Fruit fly (Drosophila melanogaster) whole organism, wandering third instar larva: ENCODE results near the gene sals.

Experiments used
- Abd-B ChIP-seq: fragments of >200 bp; optimal IDR thresholded peaks from 2 replicates; lab custom pipeline; 2017; ENCODE audit warnings: missing biosample characterization, missing genetic modification characterization
- CG9705 ChIP-seq: fragments of 200-800 bp; sonication (Bioruptor generic); optimal IDR thresholded peaks from 2 replicates; lab custom pipeline; 2018; ENCODE audit warnings: missing biosample characterization, mild to moderate bottlenecking, missing genetic modification characterization
- CrebA ChIP-seq: fragments of 200-800 bp; sonication (Bioruptor generic); optimal IDR thresholded peaks from 2 replicates; lab custom pipeline; 2016; ENCODE audit warnings: missing biosample characterization, mild to moderate bottlenecking, missing genetic modification characterization, borderline replicate concordance
- Dfd ChIP-seq: fragments of >200 bp; optimal IDR thresholded peaks from 2 replicates; lab custom pipeline; 2017; ENCODE audit warnings: missing biosample characterization, missing genetic modification characterization
- Dif ChIP-seq: fragments of 200-275, 200-300 bp; sonication (Bioruptor generic); optimal IDR thresholded peaks from 2 replicates; lab custom pipeline; 2018; ENCODE audit warnings: missing biosample characterization, missing genetic modification characterization; ENCODE audit not compliant: partially characterized antibody
- GATAd ChIP-seq: sonication (Bioruptor generic); optimal IDR thresholded peaks from 2 replicates; lab custom pipeline; 2016; ENCODE audit warnings: missing biosample characterization, missing genetic modification characterization
- HLH106 ChIP-seq: fragments of 200-800 bp; optimal IDR thresholded peaks from 3 replicates; lab custom pipeline; 2019; ENCODE audit warnings: missing biosample characterization, mild to moderate bottlenecking, missing genetic modification characterization, moderate library complexity
- Hnf4 ChIP-seq: fragments of 200-800 bp; sonication (Bioruptor generic); optimal IDR thresholded peaks from 2 replicates; lab custom pipeline; 2016; ENCODE audit warnings: missing biosample characterization, mild to moderate bottlenecking, missing genetic modification characterization
- Hr78 ChIP-seq: fragments of >200 bp; optimal IDR thresholded peaks from 2 replicates; lab custom pipeline; 2017; ENCODE audit warnings: missing biosample characterization, missing genetic modification characterization
- Hr83 ChIP-seq: fragments of 200-300 bp; sonication (Bioruptor generic); optimal IDR thresholded peaks from 2 replicates; lab custom pipeline; 2016; ENCODE audit warnings: missing biosample characterization, mild to moderate bottlenecking, missing genetic modification characterization, moderate library complexity; ENCODE audit not compliant: poor library complexity, severe bottlenecking
- Jra ChIP-seq: sonication (Bioruptor generic); optimal IDR thresholded peaks from 2 replicates; lab custom pipeline; 2016; ENCODE audit warnings: missing biosample characterization, missing genetic modification characterization
- Mio ChIP-seq: sonication (Bioruptor generic); optimal IDR thresholded peaks from 2 replicates; lab custom pipeline; 2016; ENCODE audit warnings: missing biosample characterization, missing genetic modification characterization
- Myc ChIP-seq: fragments of >200 bp; optimal IDR thresholded peaks from 2 replicates; lab custom pipeline; 2017
- N ChIP-seq: fragments of >200 bp; optimal IDR thresholded peaks from 2 replicates; lab custom pipeline; 2018; ENCODE audit warnings: missing biosample characterization, missing external identifiers, missing genetic modification characterization
- OdsH ChIP-seq: fragments of 200-800 bp; sonication (Bioruptor generic); optimal IDR thresholded peaks from 2 replicates; lab custom pipeline; 2016; ENCODE audit warnings: missing biosample characterization, mild to moderate bottlenecking, missing genetic modification characterization
- Rel ChIP-seq, 2 experiments: fragments of 200-800 bp; sonication (Bioruptor generic) in 1 of 2; optimal IDR thresholded peaks; 2 replicates in 1 of 2; 3 replicates in 1 of 2; lab custom pipeline; 2016 to 2019; ENCODE audit warnings: mild to moderate bottlenecking in 2 of 2, missing biosample characterization in 2 of 2, missing genetic modification characterization in 2 of 2, moderate library complexity in 1 of 2
- Sp1 ChIP-seq: fragments of 200-800 bp; sonication (Bioruptor generic); optimal IDR thresholded peaks from 3 replicates; lab custom pipeline; 2019; ENCODE audit warnings: missing biosample characterization, mild to moderate bottlenecking, missing genetic modification characterization, moderate library complexity
- Vsx2 ChIP-seq: fragments of 200-300, 225-300 bp; sonication (Bioruptor generic); optimal IDR thresholded peaks from 2 replicates; lab custom pipeline; 2018; ENCODE audit warnings: missing biosample characterization, missing genetic modification characterization; ENCODE audit not compliant: partially characterized antibody
- brk ChIP-seq: fragments of 200-800 bp; sonication (Bioruptor generic); optimal IDR thresholded peaks from 2 replicates; lab custom pipeline; 2016; ENCODE audit warnings: missing biosample characterization, mild to moderate bottlenecking, missing genetic modification characterization
- dl ChIP-seq, 2 experiments: fragments of 175-275, 200-275 bp in 1 of 2; fragments of 200-275 bp in 1 of 2; sonication (Bioruptor generic); optimal IDR thresholded peaks; lab custom pipeline; 2018; ENCODE audit warnings: mild to moderate bottlenecking in 2 of 2, missing biosample characterization in 2 of 2, missing genetic modification characterization in 2 of 2, moderate library complexity in 2 of 2; ENCODE audit not compliant: partially characterized antibody in 2 of 2, insufficient read depth in 1 of 2
- dmrt93B ChIP-seq: fragments of 200-800 bp; sonication (Bioruptor generic); optimal IDR thresholded peaks from 2 replicates; lab custom pipeline; 2018; ENCODE audit warnings: missing biosample characterization, mild to moderate bottlenecking, missing genetic modification characterization
- dsf ChIP-seq: sonication (Bioruptor generic); optimal IDR thresholded peaks from 2 replicates; lab custom pipeline; 2016; ENCODE audit warnings: missing biosample characterization, missing genetic modification characterization, borderline replicate concordance
- ey ChIP-seq: fragments of 200-800 bp; sonication (Bioruptor generic); optimal IDR thresholded peaks from 2 replicates; lab custom pipeline; 2016; ENCODE audit warnings: missing biosample characterization, missing genetic modification characterization
- foxo ChIP-seq, 2 experiments: fragments of 200-800 bp; sonication (Bioruptor generic); optimal IDR thresholded peaks; 2 replicates in 1 of 2; 3 replicates in 1 of 2; lab custom pipeline; 2016 to 2017; ENCODE audit warnings: missing biosample characterization in 2 of 2, missing genetic modification characterization in 2 of 2
- fru ChIP-seq: fragments of 200-800 bp; sonication (Bioruptor generic); optimal IDR thresholded peaks from 3 replicates; lab custom pipeline; 2016; ENCODE audit warnings: missing biosample characterization, mild to moderate bottlenecking, missing genetic modification characterization
- h ChIP-seq: fragments of 200-800 bp; sonication (Bioruptor generic); optimal IDR thresholded peaks from 3 replicates; lab custom pipeline; 2016; ENCODE audit warnings: missing biosample characterization, mild to moderate bottlenecking, missing genetic modification characterization
- jim ChIP-seq: fragments of 175-275, 200-325 bp; sonication (Bioruptor generic); optimal IDR thresholded peaks from 2 replicates; lab custom pipeline; 2016; ENCODE audit warnings: missing biosample characterization, mild to moderate bottlenecking, missing genetic modification characterization
- lola ChIP-seq: fragments of >200 bp; optimal IDR thresholded peaks from 2 replicates; lab custom pipeline; 2017; ENCODE audit warnings: missing biosample characterization, missing genetic modification characterization
- pan ChIP-seq: fragments of >200 bp; optimal IDR thresholded peaks from 2 replicates; lab custom pipeline; 2017
- psq ChIP-seq: fragments of 200-800 bp; sonication (Bioruptor generic); optimal IDR thresholded peaks from 3 replicates; lab custom pipeline; 2017; ENCODE audit warnings: missing biosample characterization, mild to moderate bottlenecking, missing genetic modification characterization, moderate library complexity
- rgr ChIP-seq: fragments of 200-800 bp; sonication (Bioruptor generic); optimal IDR thresholded peaks from 3 replicates; lab custom pipeline; 2016; ENCODE audit warnings: missing biosample characterization, mild to moderate bottlenecking, missing genetic modification characterization
- sage ChIP-seq: fragments of 200-800 bp; sonication (Bioruptor generic); optimal IDR thresholded peaks from 2 replicates; lab custom pipeline; 2016; ENCODE audit warnings: missing biosample characterization, mild to moderate bottlenecking, missing genetic modification characterization
- sv ChIP-seq: fragments of 200-800 bp; sonication (Bioruptor generic); optimal IDR thresholded peaks from 3 replicates; lab custom pipeline; 2016; ENCODE audit warnings: missing biosample characterization, missing genetic modification characterization
- tai ChIP-seq: sonication (Bioruptor generic); optimal IDR thresholded peaks from 2 replicates; lab custom pipeline; 2016; ENCODE audit warnings: missing biosample characterization, missing genetic modification characterization
- usp ChIP-seq: fragments of >200 bp; optimal IDR thresholded peaks from 2 replicates; lab custom pipeline; 2017; ENCODE audit warnings: missing biosample characterization, missing genetic modification characterization
- woc ChIP-seq: sonication (Bioruptor generic); optimal IDR thresholded peaks from 2 replicates; lab custom pipeline; 2016; ENCODE audit warnings: missing biosample characterization, mild to moderate bottlenecking, missing genetic modification characterization

The sals gene

DNA sequence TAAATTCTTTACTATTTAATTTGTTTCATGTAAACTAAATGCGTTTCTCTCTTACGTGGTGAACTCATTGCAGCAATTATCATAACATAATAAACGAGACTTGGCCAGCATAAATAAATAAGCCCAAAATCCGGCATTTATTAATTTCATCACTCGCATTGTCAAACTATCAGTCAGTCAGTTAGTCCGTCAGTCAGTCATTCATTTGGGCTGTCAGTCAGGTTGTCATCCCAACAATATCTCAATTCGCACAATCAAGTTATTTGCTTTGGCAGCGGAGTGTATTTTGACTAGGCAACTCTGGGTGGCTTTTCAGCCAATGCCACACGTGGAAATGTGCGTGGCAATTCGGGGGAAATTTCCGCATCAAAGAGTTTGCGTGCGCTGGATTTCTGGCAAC, 16.2 kb upstream of the sals start:
- TF ChIP-seq sage (no peak), N (no peak), usp (GFP tag; lab: Kevin White, UChicago) (no peak), Hr83 (GFP tag; lab: Kevin White, UChicago) (no peak), dsf (GFP tag; lab: Kevin White, UChicago) (no peak), fru (no peak), Rel (GFP tag; optimal IDR thresholded peaks at IDR 0.05; lab: Kevin White, UChicago) (no peak), Rel (tag; optimal IDR thresholded peaks at IDR 0.05; lab: Kevin White, UChicago) (no peak), HLH106 (tag; lab: Kevin White, UChicago) (no peak), Jra (GFP tag; lab: Kevin White, UChicago) (no peak), lola (GFP tag; lab: Kevin White, UChicago) (no peak), sv (GFP tag; lab: Kevin White, UChicago) (no peak)

dm6 chr3R:11460502-11461358, 9.1 kb upstream of the sals start, which contains the start of gene PGRP-LB:
TSS of gene PGRP-LB (minus strand) at chr3R:11460552.
- TF ChIP-seq h (GFP tag; lab: Kevin White, UChicago) (peak; percentile 91), Rel (GFP tag; optimal IDR thresholded peaks at IDR 0.05; lab: Kevin White, UChicago) (no peak), Rel (tag; optimal IDR thresholded peaks at IDR 0.05; lab: Kevin White, UChicago) (peak; percentile 99), foxo (GFP tag; optimal IDR thresholded peaks at IDR 0.05; lab: Kevin White, UChicago) (peak in 1 of 2 experiments; percentile 40), Mio (GFP tag; lab: Kevin White, UChicago) (no peak), fru (peak; percentile 17), psq (no peak), OdsH (GFP tag; lab: Kevin White, UChicago) (peak; percentile 25), rgr (GFP tag; lab: Kevin White, UChicago) (peak; percentile 38), ey (peak; percentile 30), HLH106 (tag; lab: Kevin White, UChicago) (peak; percentile 29)

- no peak for TF ChIP-seq Rel (GFP tag; optimal IDR thresholded peaks at IDR 0.05; lab: Kevin White, UChicago)
- peak; percentile 43 for TF ChIP-seq Rel (tag; optimal IDR thresholded peaks at IDR 0.05; lab: Kevin White, UChicago)
- no peak for TF ChIP-seq Sp1
Observed at dm6 chr3R:11458851-11459175, 7.2 kb upstream of the sals start.

DNA sequence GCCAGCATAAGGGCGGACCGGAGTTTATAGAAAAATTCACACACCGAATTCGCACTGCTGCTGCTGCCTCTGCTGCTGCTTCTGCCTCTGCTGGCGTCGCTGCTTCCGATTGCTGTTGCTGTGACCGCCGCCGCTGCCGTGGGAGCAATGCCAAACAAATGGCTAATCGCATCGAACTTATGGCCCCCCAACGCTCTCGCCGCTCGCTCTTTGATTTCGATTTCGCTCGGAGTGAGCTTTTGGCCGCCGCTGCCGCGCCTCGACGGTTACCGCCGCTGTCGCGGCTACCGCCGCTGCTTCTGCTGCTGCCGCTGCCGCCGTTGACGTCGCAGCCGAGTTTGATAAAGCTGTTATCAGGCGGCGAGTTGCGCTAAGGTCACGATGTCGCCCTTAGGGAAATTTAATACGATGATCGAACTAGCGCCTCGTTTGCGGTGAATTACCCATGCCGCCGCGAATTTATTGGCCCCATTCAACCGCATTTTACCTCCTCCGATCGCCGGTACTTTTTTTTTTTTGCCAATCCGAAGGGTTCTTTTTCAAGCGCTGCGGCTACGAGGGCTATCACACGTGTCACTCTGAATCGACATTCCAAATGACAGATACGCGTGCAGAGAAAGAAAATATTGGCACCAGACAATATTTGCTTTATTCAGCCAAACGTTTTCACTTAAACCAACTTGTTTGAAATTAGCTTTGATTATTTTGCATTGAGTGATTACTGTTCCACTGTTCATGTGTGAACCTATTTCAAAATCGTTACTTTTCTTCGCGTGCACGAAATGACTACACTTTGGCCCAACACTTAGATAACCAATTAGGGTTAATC, 6.6 kb upstream of the sals start:
- TF ChIP-seq lola (GFP tag; lab: Kevin White, UChicago) (no peak), psq (no peak), Hr83 (GFP tag; lab: Kevin White, UChicago) (no peak), h (GFP tag; lab: Kevin White, UChicago) (peak; percentile 52), sage (no peak), dsf (GFP tag; lab: Kevin White, UChicago) (no peak), Abd-B (GFP tag; lab: Kevin White, UChicago) (no peak), Hr78 (GFP tag; lab: Kevin White, UChicago) (no peak), foxo (GFP tag; optimal IDR thresholded peaks at IDR 0.05; lab: Kevin White, UChicago) (peak in 1 of 2 experiments; percentile 36), Dif (GFP tag; lab: Kevin White, UChicago) (peak; percentile 25), dl (GFP tag; optimal IDR thresholded peaks at IDR 0.05; lab: Kevin White, UChicago; ENCODE audit: insufficient read depth in 1 of 2, partially characterized antibody in 2 of 2) (peak in 1 of 2 experiments; percentile 17), brk (GFP tag; lab: Kevin White, UChicago) (no peak), woc (GFP tag; lab: Kevin White, UChicago) (no peak), sv (GFP tag; lab: Kevin White, UChicago) (no peak), OdsH (GFP tag; lab: Kevin White, UChicago) (peak; percentile 8), N (no peak), tai (GFP tag; lab: Kevin White, UChicago) (no peak), Myc (no peak), dmrt93B (GFP tag; lab: Kevin White, UChicago) (no peak), Sp1 (no peak), rgr (GFP tag; lab: Kevin White, UChicago) (peak; percentile 33), jim (GFP tag; lab: Kevin White, UChicago) (no peak), Rel (GFP tag; optimal IDR thresholded peaks at IDR 0.05; lab: Kevin White, UChicago) (no peak), Rel (tag; optimal IDR thresholded peaks at IDR 0.05; lab: Kevin White, UChicago) (no peak), CG9705 (GFP tag; lab: Kevin White, UChicago) (no peak), Mio (GFP tag; lab: Kevin White, UChicago) (no peak), HLH106 (tag; lab: Kevin White, UChicago) (peak; percentile 22), Dfd (GFP tag; lab: Kevin White, UChicago) (no peak), Vsx2 (no peak), GATAd (GFP tag; lab: Kevin White, UChicago) (no peak), ey (peak; percentile 15), pan (lab: Kevin White, UChicago) (no peak), CrebA (GFP tag; lab: Kevin White, UChicago) (no peak), usp (GFP tag; lab: Kevin White, UChicago) (no peak), Hnf4 (GFP tag; lab: Kevin White, UChicago) (peak; percentile 39), Jra (GFP tag; lab: Kevin White, UChicago) (no peak)
